Fruit fly (Drosophila melanogaster) whole organism, embryonic: ENCODE data around the gene Gad1.

Source experiments
- C15 ChIP-seq: fragments of 200-800 bp; sonication (Bioruptor generic); IDR thresholded peaks from 3 replicates; pipeline ENCODE4 v1.3.6; 2022; ENCODE audit warnings: missing biosample characterization, missing genetic modification characterization
- CG11093 ChIP-seq: fragments of 200-800 bp; sonication (Bioruptor generic); IDR thresholded peaks from 3 replicates; pipeline ENCODE4 v1.3.6; 2022; ENCODE audit warnings: missing biosample characterization, missing genetic modification characterization
- CG11247 ChIP-seq: fragments of 200-800 bp; sonication (Bioruptor generic); IDR thresholded peaks from 2 replicates; pipeline ENCODE4 v1.3.6; 2022; ENCODE audit warnings: missing biosample characterization, missing genetic modification characterization
- CG11723 ChIP-seq: fragments of 200-800 bp; sonication (Bioruptor generic); optimal IDR thresholded peaks from 2 replicates; lab custom pipeline; 2017; ENCODE audit warnings: missing biosample characterization, mild to moderate bottlenecking, missing genetic modification characterization
- CG14710 ChIP-seq: fragments of 200-800 bp; sonication (Bioruptor generic); optimal IDR thresholded peaks from 3 replicates; lab custom pipeline; 2019; ENCODE audit warnings: missing biosample characterization, mild to moderate bottlenecking, missing genetic modification characterization, moderate library complexity
- CG15269 ChIP-seq: fragments of 200-800 bp; sonication (Bioruptor generic); optimal IDR thresholded peaks from 2 replicates; lab custom pipeline; 2018; ENCODE audit warnings: missing biosample characterization, mild to moderate bottlenecking, missing genetic modification characterization, moderate library complexity
- CG1529 ChIP-seq: fragments of 200-800 bp; sonication (Bioruptor generic); optimal IDR thresholded peaks from 3 replicates; lab custom pipeline; 2018; ENCODE audit warnings: missing biosample characterization, missing genetic modification characterization
- CG15514 ChIP-seq: fragments of 200-800 bp; sonication (Bioruptor generic); optimal IDR thresholded peaks from 3 replicates; lab custom pipeline; 2017; ENCODE audit warnings: missing biosample characterization, missing genetic modification characterization, mild to moderate bottlenecking, moderate library complexity, missing genetic modification reagents
- CG17612 ChIP-seq: fragments of 200-800 bp; sonication (Bioruptor generic); IDR thresholded peaks from 2 replicates; pipeline ENCODE4 v1.3.6; 2022; ENCODE audit warnings: missing biosample characterization, missing genetic modification characterization
- CG18262 ChIP-seq: fragments of 200-800 bp; optimal IDR thresholded peaks from 3 replicates; lab custom pipeline; 2019; ENCODE audit warnings: missing biosample characterization, mild to moderate bottlenecking, missing genetic modification characterization, moderate library complexity
- CG18619 ChIP-seq: fragments of 200-800 bp; sonication (Bioruptor generic); optimal IDR thresholded peaks from 3 replicates; lab custom pipeline; 2017; ENCODE audit warnings: missing biosample characterization, mild to moderate bottlenecking, missing genetic modification characterization
- CG2202 ChIP-seq: fragments of 200-800 bp; sonication (Bioruptor generic); optimal IDR thresholded peaks from 2 replicates; lab custom pipeline; 2018; ENCODE audit warnings: missing biosample characterization, mild to moderate bottlenecking, missing genetic modification characterization
- CG32532 ChIP-seq: fragments of 200-800 bp; sonication (Bioruptor generic); IDR thresholded peaks from 2 replicates; pipeline ENCODE4 v1.3.6; 2022; ENCODE audit warnings: missing biosample characterization, missing genetic modification characterization
- CG4820 ChIP-seq: fragments of 200-800 bp; sonication (Bioruptor generic); optimal IDR thresholded peaks from 3 replicates; lab custom pipeline; 2016; ENCODE audit warnings: missing biosample characterization, missing genetic modification characterization
- CG6272 ChIP-seq: fragments of 200-800 bp; sonication (Bioruptor generic); IDR thresholded peaks from 2 replicates; pipeline ENCODE4 v1.3.6; 2022; ENCODE audit warnings: missing biosample characterization, missing genetic modification characterization
- CG6654 ChIP-seq: fragments of 200-800 bp; sonication (Bioruptor generic); optimal IDR thresholded peaks from 2 replicates; lab custom pipeline; 2017; ENCODE audit warnings: missing biosample characterization, mild to moderate bottlenecking, missing genetic modification characterization
- CG8944 ChIP-seq: fragments of 200-800 bp; sonication (Bioruptor generic); optimal IDR thresholded peaks from 3 replicates; lab custom pipeline; 2016; ENCODE audit warnings: missing biosample characterization, missing genetic modification characterization
- CrebB ChIP-seq: fragments of 200-800 bp; sonication (Bioruptor generic); optimal IDR thresholded peaks from 3 replicates; lab custom pipeline; 2018; ENCODE audit warnings: missing biosample characterization, mild to moderate bottlenecking, missing genetic modification characterization
- D ChIP-seq, 2 experiments: fragments of 200-800 bp in 1 of 2; fragments of >200 bp in 1 of 2; sonication (Bioruptor generic) in 1 of 2; optimal IDR thresholded peaks; 2 replicates in 1 of 2; 3 replicates in 1 of 2; lab custom pipeline; 2017; ENCODE audit warnings: mild to moderate bottlenecking in 1 of 2, missing biosample characterization in 1 of 2, missing genetic modification characterization in 1 of 2, missing genetic modification reagents in 1 of 2
- D19B ChIP-seq: fragments of 200-800 bp; sonication (Bioruptor generic); optimal IDR thresholded peaks from 2 replicates; lab custom pipeline; 2017; ENCODE audit warnings: missing biosample characterization, mild to moderate bottlenecking, missing genetic modification characterization
- E2f2 ChIP-seq: fragments of 200-800 bp; sonication (Bioruptor generic); IDR thresholded peaks from 2 replicates; pipeline ENCODE4 v1.3.6; 2022; ENCODE audit warnings: missing biosample characterization, missing genetic modification characterization
- Fer1 ChIP-seq: fragments of 200-800 bp; sonication (Bioruptor generic); optimal IDR thresholded peaks from 2 replicates; lab custom pipeline; 2017; ENCODE audit warnings: missing biosample characterization, mild to moderate bottlenecking, missing genetic modification characterization
- Gug ChIP-seq: fragments of 200-800 bp; sonication (Bioruptor generic); IDR thresholded peaks from 4 replicates; pipeline ENCODE4 v1.3.6; 2022; ENCODE audit warnings: missing biosample characterization, missing genetic modification characterization
- Hr39 ChIP-seq: fragments of >200 bp; optimal IDR thresholded peaks from 2 replicates; lab custom pipeline; 2017
- Hr78 ChIP-seq, 2 experiments: fragments of 200-800 bp in 1 of 2; fragments of >200 bp in 1 of 2; sonication (Bioruptor generic) in 1 of 2; optimal IDR thresholded peaks; 2 replicates each; lab custom pipeline; 2017 to 2019; ENCODE audit warnings: missing biosample characterization in 2 of 2, missing genetic modification characterization in 2 of 2, mild to moderate bottlenecking in 1 of 2, moderate library complexity in 1 of 2
- Hsf ChIP-seq: fragments of 200-800 bp; sonication (Bioruptor generic); optimal IDR thresholded peaks from 3 replicates; lab custom pipeline; 2016; ENCODE audit warnings: missing biosample characterization, missing genetic modification characterization
- Lim3 ChIP-seq: fragments of 200-800 bp; sonication (Bioruptor generic); IDR thresholded peaks from 2 replicates; pipeline ENCODE4 v1.3.6; 2022; ENCODE audit warnings: missing biosample characterization, missing genetic modification characterization
- NfI ChIP-seq: fragments of 200-800 bp; sonication (Bioruptor generic); optimal IDR thresholded peaks from 3 replicates; lab custom pipeline; 2018; ENCODE audit warnings: missing biosample characterization, mild to moderate bottlenecking, missing genetic modification characterization, moderate library complexity
- Optix ChIP-seq: fragments of 200-800 bp; sonication (Bioruptor generic); IDR thresholded peaks from 3 replicates; pipeline ENCODE4 v1.3.6; 2022; ENCODE audit warnings: missing biosample characterization, missing genetic modification characterization
- Sry-δ ChIP-seq: fragments of 200-800 bp; sonication (Bioruptor generic); optimal IDR thresholded peaks from 2 replicates; lab custom pipeline; 2016; ENCODE audit warnings: missing biosample characterization, missing genetic modification characterization
- Xrp1 ChIP-seq: fragments of 200-800 bp; sonication (Bioruptor generic); IDR thresholded peaks from 2 replicates; pipeline ENCODE4 v1.3.6; 2022; ENCODE audit warnings: missing biosample characterization, missing genetic modification characterization
- amos ChIP-seq: fragments of 200-800 bp; sonication (Bioruptor generic); IDR thresholded peaks from 2 replicates; pipeline ENCODE4 v1.3.6; 2022; ENCODE audit warnings: missing biosample characterization, missing genetic modification characterization; ENCODE audit not compliant: partially characterized antibody
- ash1 ChIP-seq: fragments of 200-800 bp; sonication (Bioruptor generic); optimal IDR thresholded peaks from 2 replicates; lab custom pipeline; 2018; ENCODE audit warnings: missing biosample characterization, mild to moderate bottlenecking, missing genetic modification characterization
- bbx ChIP-seq: fragments of 200-800 bp; sonication (Bioruptor generic); IDR thresholded peaks from 2 replicates; pipeline ENCODE4 v1.3.6; 2022; ENCODE audit warnings: missing biosample characterization, missing genetic modification characterization; ENCODE audit not compliant: partially characterized antibody
- br ChIP-seq: fragments of >200 bp; optimal IDR thresholded peaks from 2 replicates; lab custom pipeline; 2017
- cato ChIP-seq: fragments of 200-800 bp; sonication (Bioruptor generic); optimal IDR thresholded peaks from 2 replicates; lab custom pipeline; 2016; ENCODE audit warnings: missing biosample characterization, missing genetic modification characterization, borderline replicate concordance
- crc ChIP-seq: fragments of 200-800 bp; sonication (Bioruptor generic); optimal IDR thresholded peaks from 2 replicates; lab custom pipeline; 2016; ENCODE audit warnings: missing biosample characterization, missing genetic modification characterization
- da ChIP-seq: fragments of 200-800 bp; sonication (Bioruptor generic); optimal IDR thresholded peaks from 2 replicates; lab custom pipeline; 2016; ENCODE audit warnings: missing biosample characterization, missing genetic modification characterization
- dm ChIP-seq: fragments of 200-800 bp; sonication (Bioruptor generic); optimal IDR thresholded peaks from 3 replicates; lab custom pipeline; 2016; ENCODE audit warnings: missing biosample characterization, missing genetic modification characterization
- en ChIP-seq: fragments of 200-800 bp; sonication (Bioruptor generic); optimal IDR thresholded peaks from 2 replicates; lab custom pipeline; 2016; ENCODE audit warnings: missing biosample characterization, missing genetic modification characterization
- esg ChIP-seq: fragments of 200-800 bp; sonication (Bioruptor generic); conservative IDR thresholded peaks from 2 replicates; pipeline ENCODE4 v1.3.6; 2022; ENCODE audit warnings: missing biosample characterization, missing genetic modification characterization
- kni ChIP-seq: fragments of 200-800 bp; sonication (Bioruptor generic); optimal IDR thresholded peaks from 3 replicates; lab custom pipeline; 2017; ENCODE audit warnings: mild to moderate bottlenecking, missing biosample characterization, missing genetic modification reagents, missing genetic modification characterization
- mld ChIP-seq: fragments of 200-800 bp; sonication (Bioruptor generic); IDR thresholded peaks from 3 replicates; pipeline ENCODE4 v1.3.6; 2022; ENCODE audit warnings: missing biosample characterization, missing genetic modification characterization; ENCODE audit not compliant: partially characterized antibody
- nerfin-1 ChIP-seq: fragments of 200-800 bp; sonication (Bioruptor generic); optimal IDR thresholded peaks from 3 replicates; lab custom pipeline; 2019; ENCODE audit warnings: missing biosample characterization, mild to moderate bottlenecking, missing genetic modification characterization, moderate library complexity
- pum ChIP-seq: fragments of 200-800 bp; sonication (Bioruptor generic); optimal IDR thresholded peaks from 2 replicates; lab custom pipeline; 2016; ENCODE audit warnings: missing biosample characterization, missing genetic modification characterization
- row ChIP-seq: fragments of 200-800 bp; sonication (Bioruptor generic); IDR thresholded peaks from 3 replicates; pipeline ENCODE4 v1.3.6; 2022; ENCODE audit warnings: missing biosample characterization, missing genetic modification characterization
- so ChIP-seq: fragments of 200-800 bp; sonication (Bioruptor generic); IDR thresholded peaks from 3 replicates; pipeline ENCODE4 v1.3.6; 2022; ENCODE audit warnings: missing biosample characterization, missing genetic modification characterization
- usp ChIP-seq: fragments of >200 bp; optimal IDR thresholded peaks from 2 replicates; lab custom pipeline; 2017; ENCODE audit warnings: missing biosample characterization, missing genetic modification characterization
- vvl ChIP-seq: fragments of 200-800 bp; sonication (Bioruptor generic); IDR thresholded peaks from 2 replicates; pipeline ENCODE4 v1.3.6; 2022; ENCODE audit warnings: missing biosample characterization, missing genetic modification characterization
- zfh2 ChIP-seq: fragments of 200-800 bp; sonication (Bioruptor generic); optimal IDR thresholded peaks from 2 replicates; lab custom pipeline; 2016; ENCODE audit warnings: missing biosample characterization, missing genetic modification characterization

Gad1 gene

dm6 chr3L:4133724-4134678 is 45.5 kb upstream of the Gad1 start, which contains the start of gene ens:
Gene ens, minus strand, starts transcription at chr3L:4134550.
- TF ChIP-seq br (lab: Kevin White, UChicago) (no peak), mld (GFP tag; lab: Robert Waterston, UW) (no peak), Hsf (GFP tag; lab: Kevin White, UChicago) (no peak), Fer1 (GFP tag; lab: Kevin White, UChicago) (peak; percentile 27), D19B (GFP tag; lab: Kevin White, UChicago) (no peak), cato (GFP tag; lab: Kevin White, UChicago) (no peak), row (GFP tag; lab: Robert Waterston, UW) (no peak), amos (no peak), CrebB (no peak), CG4820 (GFP tag; lab: Kevin White, UChicago) (no peak), da (GFP tag; lab: Kevin White, UChicago) (no peak), CG11247 (GFP tag; lab: Robert Waterston, UW) (no peak), pum (GFP tag; lab: Kevin White, UChicago) (no peak), en (GFP tag; lab: Kevin White, UChicago) (no peak), Optix (GFP tag; lab: Robert Waterston, UW) (no peak), NfI (GFP tag; lab: Kevin White, UChicago) (no peak), Xrp1 (no peak), CG15514 (peak; percentile 44), CG6272 (GFP tag; lab: Robert Waterston, UW) (no peak), zfh2 (GFP tag; lab: Kevin White, UChicago) (no peak), CG1529 (GFP tag; lab: Kevin White, UChicago) (no peak), ash1 (no peak), CG11093 (GFP tag; lab: Robert Waterston, UW) (no peak), Gug (GFP tag; lab: Robert Waterston, UW) (no peak), esg (GFP tag; lab: Robert Waterston, UW) (no peak), CG11723 (GFP tag; lab: Kevin White, UChicago) (no peak), dm (peak; percentile 34), CG6654 (GFP tag; lab: Kevin White, UChicago) (no peak), so (GFP tag; lab: Robert Waterston, UW) (no peak), CG8944 (GFP tag; lab: Kevin White, UChicago) (no peak), Hr39 (lab: Kevin White, UChicago) (no peak), bbx (0 out of 2 replicates have a peak, but pooled peaks have one; percentile 32), C15 (no peak), vvl (GFP tag; lab: Robert Waterston, UW) (no peak), kni (GFP tag; lab: Kevin White, UChicago) (no peak), CG18262 (tag; lab: Kevin White, UChicago) (no peak), CG2202 (tag; lab: Kevin White, UChicago) (no peak), CG18619 (GFP tag; lab: Kevin White, UChicago) (no peak), CG32532 (no peak), usp (GFP tag; lab: Kevin White, UChicago) (no peak), CG17612 (GFP tag; lab: Robert Waterston, UW) (no peak), D (optimal IDR thresholded peaks at IDR 0.05; lab: Kevin White, UChicago) (no peak), D (GFP tag; optimal IDR thresholded peaks at IDR 0.05; lab: Kevin White, UChicago) (no peak), nerfin-1 (no peak), Sry-δ (GFP tag; lab: Kevin White, UChicago) (peak; percentile 47), E2f2 (GFP tag; lab: Robert Waterston, UW) (peak; percentile 42; the same call in 1 of the 2 replicates), Hr78 (GFP tag; optimal IDR thresholded peaks at IDR 0.05; lab: Kevin White, UChicago) (no peak), crc (GFP tag; lab: Kevin White, UChicago) (no peak), Lim3 (GFP tag; lab: Robert Waterston, UW) (no peak), CG15269 (tag; lab: Kevin White, UChicago) (no peak), CG14710 (tag; lab: Kevin White, UChicago) (peak; percentile 26)
